Worm (Caenorhabditis elegans) whole organism, late embryonic: Measurements from ENCODE around the gene C25D7.16.

ENCODE experiments used
- C08G9.2 ChIP-seq: sonication (generic microtip); optimal IDR thresholded peaks from 2 replicates; lab custom pipeline; 2016; ENCODE audit warnings: mild to moderate bottlenecking, missing genetic modification characterization, moderate library complexity, missing compliant biosample characterization
- F13H6.1 ChIP-seq: sonication (generic microtip); optimal IDR thresholded peaks from 2 replicates; lab custom pipeline; 2016; ENCODE audit warnings: missing genetic modification characterization, missing compliant biosample characterization
- K02D7.2 ChIP-seq: sonication (generic microtip); optimal IDR thresholded peaks from 2 replicates; lab custom pipeline; 2017; ENCODE audit warnings: mild to moderate bottlenecking, missing genetic modification characterization, missing compliant biosample characterization
- K09A11.1 ChIP-seq: sonication (generic microtip); optimal IDR thresholded peaks from 2 replicates; lab custom pipeline; 2017; ENCODE audit warnings: antibody characterized with exemption, mild to moderate bottlenecking, missing genetic modification characterization, missing compliant biosample characterization; ENCODE audit not compliant: insufficient read depth
- Y22D7AL.16 ChIP-seq: sonication (generic microtip); optimal IDR thresholded peaks from 2 replicates; lab custom pipeline; 2016; ENCODE audit warnings: missing genetic modification characterization, missing compliant biosample characterization
- ceh-14 ChIP-seq: sonication (generic microtip); optimal IDR thresholded peaks from 2 replicates; lab custom pipeline; 2016; ENCODE audit warnings: missing genotype, missing genetic modification characterization, missing compliant biosample characterization
- ceh-18 ChIP-seq: sonication (generic microtip); optimal IDR thresholded peaks from 2 replicates; lab custom pipeline; 2016; ENCODE audit warnings: missing genetic modification characterization, missing compliant biosample characterization
- ceh-19 ChIP-seq: fragments of 200-800 bp; sonication (Bioruptor generic); optimal IDR thresholded peaks from 2 replicates; lab custom pipeline; 2018; ENCODE audit warnings: mild to moderate bottlenecking, missing genetic modification characterization, missing compliant biosample characterization
- ceh-2 ChIP-seq: sonication (generic microtip); optimal IDR thresholded peaks from 2 replicates; lab custom pipeline; 2016; ENCODE audit warnings: missing genotype, missing genetic modification characterization, missing compliant biosample characterization
- ceh-24 ChIP-seq: sonication (generic microtip); optimal IDR thresholded peaks from 2 replicates; lab custom pipeline; 2016; ENCODE audit warnings: mild to moderate bottlenecking, missing genetic modification characterization, missing compliant biosample characterization
- ceh-30 ChIP-seq: fragments of 150-350 bp; optimal IDR thresholded peaks from 2 replicates; lab custom pipeline; 2014; ENCODE audit warnings: missing biosample characterization, missing genetic modification characterization
- ceh-31 ChIP-seq: sonication (generic microtip); optimal IDR thresholded peaks from 2 replicates; lab custom pipeline; 2016; ENCODE audit warnings: missing genetic modification characterization, missing compliant biosample characterization
- ceh-34 ChIP-seq: sonication (generic microtip); optimal IDR thresholded peaks from 2 replicates; lab custom pipeline; 2016; ENCODE audit warnings: mild to moderate bottlenecking, missing genetic modification characterization, missing compliant biosample characterization
- ceh-45 ChIP-seq: fragments of 200-800 bp; sonication (Bioruptor generic); IDR thresholded peaks from 2 replicates; pipeline ENCODE4 v1.3.6; 2022; ENCODE audit warnings: missing genetic modification reagents, missing genetic modification characterization, missing compliant biosample characterization
- ceh-48 ChIP-seq: sonication (generic microtip); optimal IDR thresholded peaks from 2 replicates; lab custom pipeline; 2016; ENCODE audit warnings: missing genetic modification characterization, inconsistent platforms, missing compliant biosample characterization
- dmd-4 ChIP-seq: sonication (generic microtip); optimal IDR thresholded peaks from 2 replicates; lab custom pipeline; 2016; ENCODE audit warnings: borderline replicate concordance, missing genetic modification characterization, missing compliant biosample characterization
- dve-1 ChIP-seq: sonication (generic microtip); optimal IDR thresholded peaks from 2 replicates; lab custom pipeline; 2017; ENCODE audit warnings: antibody characterized with exemption, mild to moderate bottlenecking, missing genetic modification characterization, missing compliant biosample characterization
- ets-4 ChIP-seq: sonication (generic microtip); optimal IDR thresholded peaks from 2 replicates; lab custom pipeline; 2016; ENCODE audit warnings: missing genetic modification characterization, missing compliant biosample characterization
- fax-1 ChIP-seq: sonication (generic microtip); optimal IDR thresholded peaks from 2 replicates; lab custom pipeline; 2016; ENCODE audit warnings: missing genotype, missing genetic modification characterization, missing compliant biosample characterization
- fkh-10 ChIP-seq: fragments of 150-350 bp; optimal IDR thresholded peaks from 2 replicates; lab custom pipeline; 2014; ENCODE audit warnings: missing biosample characterization, missing genetic modification reagents, missing genetic modification characterization
- fkh-6 ChIP-seq: sonication (generic microtip); optimal IDR thresholded peaks from 2 replicates; lab custom pipeline; 2016; ENCODE audit warnings: missing genetic modification characterization, missing compliant biosample characterization
- gmeb-2 ChIP-seq: sonication (generic microtip); optimal IDR thresholded peaks from 2 replicates; lab custom pipeline; 2016; ENCODE audit warnings: missing genetic modification characterization, inconsistent platforms, missing compliant biosample characterization
- hlh-6 ChIP-seq: sonication (generic microtip); optimal IDR thresholded peaks from 2 replicates; lab custom pipeline; 2016; ENCODE audit warnings: missing genotype, missing genetic modification characterization, missing compliant biosample characterization
- hlh-8 ChIP-seq: sonication (generic microtip); optimal IDR thresholded peaks from 2 replicates; lab custom pipeline; 2016; ENCODE audit warnings: missing genotype, missing genetic modification characterization, missing compliant biosample characterization
- lim-6 ChIP-seq: sonication (generic microtip); optimal IDR thresholded peaks from 2 replicates; lab custom pipeline; 2016; ENCODE audit warnings: missing genetic modification characterization, missing compliant biosample characterization
- madf-2 ChIP-seq: sonication (generic microtip); optimal IDR thresholded peaks from 2 replicates; lab custom pipeline; 2017; ENCODE audit warnings: missing genetic modification characterization, missing compliant biosample characterization
- nfya-1 ChIP-seq: sonication (generic microtip); optimal IDR thresholded peaks from 2 replicates; lab custom pipeline; 2017; ENCODE audit warnings: missing genetic modification characterization, mild to moderate bottlenecking, missing compliant biosample characterization, antibody characterized with exemption, moderate library complexity
- nhr-232 ChIP-seq: sonication (generic microtip); optimal IDR thresholded peaks from 2 replicates; lab custom pipeline; 2016; ENCODE audit warnings: missing genetic modification characterization, missing compliant biosample characterization
- npax-4 ChIP-seq: sonication (generic microtip); optimal IDR thresholded peaks from 2 replicates; lab custom pipeline; 2016; ENCODE audit warnings: missing genetic modification characterization, missing compliant biosample characterization
- pax-1 ChIP-seq: fragments of 150-350 bp; optimal IDR thresholded peaks from 2 replicates; lab custom pipeline; 2014; ENCODE audit warnings: missing biosample characterization, missing genetic modification characterization
- pha-2 ChIP-seq: sonication (generic microtip); optimal IDR thresholded peaks from 2 replicates; lab custom pipeline; 2017; ENCODE audit warnings: mild to moderate bottlenecking, missing genetic modification characterization, missing compliant biosample characterization
- pros-1 ChIP-seq: fragments of 150-350 bp; optimal IDR thresholded peaks from 2 replicates; lab custom pipeline; 2014; ENCODE audit warnings: missing biosample characterization, missing genetic modification reagents, missing genetic modification characterization
- ref-2 ChIP-seq: sonication (generic microtip); optimal IDR thresholded peaks from 2 replicates; lab custom pipeline; 2016; ENCODE audit warnings: missing genetic modification characterization, missing compliant biosample characterization
- rnt-1 ChIP-seq: sonication (generic microtip); optimal IDR thresholded peaks from 2 replicates; lab custom pipeline; 2016; ENCODE audit warnings: missing genetic modification characterization, missing compliant biosample characterization
- sdc-2 ChIP-seq: sonication (generic microtip); optimal IDR thresholded peaks from 2 replicates; lab custom pipeline; 2016; ENCODE audit warnings: missing genotype, missing genetic modification characterization, missing compliant biosample characterization
- sox-2 ChIP-seq: fragments of 200-800 bp; sonication (Bioruptor generic); IDR thresholded peaks from 2 replicates; pipeline ENCODE4 v1.3.6; 2022; ENCODE audit warnings: missing genetic modification reagents, missing genetic modification characterization, missing compliant biosample characterization
- syd-9 ChIP-seq: sonication (generic microtip); optimal IDR thresholded peaks from 2 replicates; lab custom pipeline; 2016; ENCODE audit warnings: mild to moderate bottlenecking, missing genetic modification characterization, moderate library complexity, missing compliant biosample characterization
- tbx-2 ChIP-seq: sonication (generic microtip); optimal IDR thresholded peaks from 2 replicates; lab custom pipeline; 2016; ENCODE audit warnings: missing genetic modification characterization, missing compliant biosample characterization
- tbx-7 ChIP-seq: sonication (generic microtip); optimal IDR thresholded peaks from 2 replicates; lab custom pipeline; 2016; ENCODE audit warnings: missing genotype, missing genetic modification characterization, missing compliant biosample characterization
- ttx-3 ChIP-seq: sonication (generic microtip); optimal IDR thresholded peaks from 2 replicates; lab custom pipeline; 2016; ENCODE audit warnings: missing genetic modification reagents, missing genetic modification characterization, missing compliant biosample characterization
- unc-3 ChIP-seq, 2 experiments: fragments of 200-800 bp in 1 of 2; sonication (Bioruptor generic) in 1 of 2; sonication (generic microtip) in 1 of 2; conservative IDR thresholded peaks in 1 of 2; optimal IDR thresholded peaks in 1 of 2; 2 replicates each; pipeline versions ENCODE4 v1.3.6 to Lab custom; 2016 to 2022; ENCODE audit warnings: missing compliant biosample characterization in 2 of 2, missing genetic modification characterization in 2 of 2, missing genetic modification reagents in 1 of 2
- unc-42 ChIP-seq: sonication (generic microtip); optimal IDR thresholded peaks from 2 replicates; lab custom pipeline; 2016; ENCODE audit warnings: missing genotype, missing genetic modification characterization, missing compliant biosample characterization
- unc-55 ChIP-seq: sonication (generic microtip); optimal IDR thresholded peaks from 2 replicates; lab custom pipeline; 2017; ENCODE audit warnings: missing biosample characterization, missing genetic modification reagents, missing genetic modification characterization
- unc-86 ChIP-seq: sonication (generic microtip); optimal IDR thresholded peaks from 2 replicates; lab custom pipeline; 2016; ENCODE audit warnings: missing genetic modification characterization, missing compliant biosample characterization
- ztf-16 ChIP-seq: sonication (generic microtip); optimal IDR thresholded peaks from 2 replicates; lab custom pipeline; 2017; ENCODE audit warnings: missing genetic modification characterization, missing compliant biosample characterization

C25D7.16 gene

ce11 chrV:15068378-15068777, 12.4 kb downstream of the C25D7.16 start, which contains the start of gene dnj-3:
dnj-3 (plus strand) TSS chrV:15068678.
- TF ChIP-seq sdc-2 (tag; lab: Kevin White, UChicago): no peak
- TF ChIP-seq nfya-1 (tag; lab: Kevin White, UChicago): no peak
- TF ChIP-seq ztf-16: no peak
- no peak for TF ChIP-seq hlh-8
- TF ChIP-seq ceh-14 (tag; lab: Kevin White, UChicago): no peak
- no peak for TF ChIP-seq fax-1
- TF ChIP-seq dve-1 (tag; lab: Kevin White, UChicago): no peak
- no peak for TF ChIP-seq ref-2
- no peak for TF ChIP-seq dmd-4 (tag; lab: Kevin White, UChicago)
- TF ChIP-seq Y22D7AL.16: no peak
- no peak for TF ChIP-seq npax-4 (tag; lab: Kevin White, UChicago)
- TF ChIP-seq hlh-6: no peak
- TF ChIP-seq pha-2 (tag; lab: Kevin White, UChicago): no peak
- no peak for TF ChIP-seq madf-2 (tag; lab: Kevin White, UChicago)
- TF ChIP-seq ceh-19 (GFP tag; lab: Kevin White, UChicago): no peak
- TF ChIP-seq lim-6 (tag; lab: Kevin White, UChicago): no peak
- TF ChIP-seq pax-1 (tag; lab: Kevin White, UChicago): no peak

DNA sequence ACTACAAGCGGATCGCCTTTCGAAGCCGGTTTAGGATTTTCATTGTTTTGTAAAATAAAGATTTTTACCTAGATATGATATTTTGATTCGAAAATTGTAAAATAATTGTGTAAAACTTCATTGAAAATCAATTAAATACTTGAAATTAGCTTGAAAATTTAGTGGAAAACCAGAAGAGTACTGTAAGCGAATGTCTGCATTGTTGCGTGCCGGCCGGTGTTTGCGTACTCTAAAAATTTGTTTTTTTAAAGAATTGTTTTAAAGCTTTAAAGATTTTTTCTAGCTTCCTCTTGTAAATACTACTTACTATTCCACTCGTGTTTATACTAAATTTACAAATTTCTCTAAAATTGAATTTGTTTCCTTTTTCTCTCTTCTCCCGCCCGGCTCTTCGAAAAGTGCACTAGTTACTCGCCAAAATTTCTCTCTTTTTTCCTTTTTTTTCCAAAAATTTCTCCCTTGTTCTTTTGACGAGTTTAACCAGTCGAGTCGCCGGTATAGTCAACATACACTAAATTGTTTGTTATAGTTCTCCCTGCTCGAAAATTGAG, 13.5 kb downstream of the C25D7.16 start:
- TF ChIP-seq ceh-19 (GFP tag; lab: Kevin White, UChicago): no peak
- TF ChIP-seq unc-42: peak; percentile 73
- no peak for TF ChIP-seq hlh-8
- no peak for TF ChIP-seq C08G9.2 (tag; lab: Kevin White, UChicago)

DNA sequence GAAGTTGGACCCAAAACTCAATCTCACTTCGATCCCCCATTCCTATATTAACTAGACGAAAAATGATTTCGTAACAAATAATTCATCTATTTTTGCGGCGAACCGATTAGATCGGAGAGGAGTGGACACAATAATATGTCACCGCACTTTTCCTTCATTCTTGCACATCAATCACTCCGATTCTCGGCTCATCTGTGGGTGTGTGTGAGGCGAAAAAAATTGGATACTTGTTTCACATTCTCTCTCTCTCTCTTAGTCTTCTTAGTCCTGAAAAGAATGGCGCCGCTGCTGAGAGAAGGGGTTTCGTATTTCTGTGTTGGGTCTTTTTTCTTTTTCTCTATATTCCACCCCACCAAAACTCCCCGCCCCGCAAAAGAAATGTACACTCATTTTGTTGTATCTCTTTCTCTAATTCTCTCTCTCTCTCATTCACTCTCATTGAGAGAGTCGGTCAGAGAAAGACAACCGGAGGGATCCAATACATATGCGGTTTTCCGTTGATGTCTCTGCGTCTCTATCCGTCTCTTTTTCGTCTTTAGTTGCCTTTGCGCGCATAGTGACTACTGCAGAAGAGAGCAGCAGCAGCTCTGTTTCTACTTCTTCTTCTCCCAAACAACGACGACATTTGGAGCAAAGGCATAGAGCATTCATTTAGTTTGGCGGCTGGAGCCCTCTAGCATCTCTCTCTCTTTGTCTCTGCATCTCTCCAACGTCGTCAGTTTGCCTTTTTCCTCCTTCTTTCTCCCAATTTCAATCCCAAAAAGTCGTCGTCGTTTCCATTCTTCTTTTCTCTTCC, 15.2 kb downstream of the C25D7.16 start, which contains the start of gene unc-76:
Gene unc-76 (plus strand): TSS at position 746 of the 796 bp plus-strand sequence.
- TF ChIP-seq syd-9 (tag; lab: Kevin White, UChicago) (peak; percentile 24), gmeb-2 (no peak), C08G9.2 (tag; lab: Kevin White, UChicago) (peak; percentile 49), ceh-14 (tag; lab: Kevin White, UChicago) (peak; percentile 74), ztf-16 (no peak), tbx-2 (tag; lab: Kevin White, UChicago) (peak; percentile 84), rnt-1 (tag; lab: Kevin White, UChicago) (peak; percentile 89), pax-1 (tag; lab: Kevin White, UChicago) (peak; percentile 58), fkh-10 (no peak), ceh-34 (tag; lab: Kevin White, UChicago) (peak; percentile 98), ceh-2 (tag; lab: Kevin White, UChicago) (peak; percentile 60), ceh-48 (tag; lab: Kevin White, UChicago) (peak; percentile 52), K02D7.2 (tag; lab: Kevin White, UChicago) (no peak), ceh-45 (GFP tag; lab: Robert Waterston, UW) (no peak), Y22D7AL.16 (no peak), ttx-3 (tag; lab: Kevin White, UChicago) (no peak), ref-2 (peak; percentile 55), pha-2 (tag; lab: Kevin White, UChicago) (no peak), hlh-8 (peak; percentile 67), pros-1 (tag; lab: Kevin White, UChicago) (peak; percentile 73), nhr-232 (tag; lab: Kevin White, UChicago) (no peak), tbx-7 (no peak), unc-42 (peak; percentile 90), fax-1 (peak; percentile 32), F13H6.1 (tag; lab: Kevin White, UChicago) (peak; percentile 52), ceh-24 (tag; lab: Kevin White, UChicago) (no peak), K09A11.1 (peak; percentile 3), ets-4 (tag; lab: Kevin White, UChicago) (no peak), fkh-6 (tag; lab: Kevin White, UChicago) (peak; percentile 6), sox-2 (GFP tag; lab: Robert Waterston, UW) (peak; percentile 28; the same call in 1 of the 2 replicates), ceh-31 (tag; lab: Kevin White, UChicago) (peak; percentile 92), nfya-1 (tag; lab: Kevin White, UChicago) (peak; percentile 89), unc-86 (tag; lab: Kevin White, UChicago) (peak; percentile 18), ceh-30 (tag; lab: Kevin White, UChicago) (no peak), unc-55 (GFP tag; lab: Kevin White, UChicago) (peak; percentile 89), ceh-18 (peak; percentile 95), unc-3 (GFP tag; conservative IDR thresholded peaks at IDR 0.05; lab: Robert Waterston, UW) (no peak), unc-3 (tag; optimal IDR thresholded peaks at IDR 0.05; lab: Kevin White, UChicago) (peak; percentile 57)
